Fruit fly (Drosophila melanogaster) whole organism, embryonic: ENCODE data around the gene zf30C.

Experiments used
- ATbp ChIP-seq: fragments of 200-800 bp; sonication (Bioruptor generic); optimal IDR thresholded peaks from 2 replicates; lab custom pipeline; 2017; ENCODE audit warnings: missing biosample characterization, mild to moderate bottlenecking, missing genetic modification characterization, missing genetic modification reagents
- Awh ChIP-seq: fragments of 200-800 bp; sonication (Bioruptor generic); IDR thresholded peaks from 2 replicates; pipeline ENCODE4, ENCODE4 v1.3.6; 2022; ENCODE audit warnings: missing biosample characterization, missing genetic modification characterization
- CG11085 ChIP-seq: fragments of 200-800 bp; sonication (Bioruptor generic); IDR thresholded peaks from 2 replicates; pipeline ENCODE4 v1.3.6; 2022; ENCODE audit warnings: missing biosample characterization, missing genetic modification characterization
- CG11093 ChIP-seq: fragments of 200-800 bp; sonication (Bioruptor generic); IDR thresholded peaks from 3 replicates; pipeline ENCODE4 v1.3.6; 2022; ENCODE audit warnings: missing biosample characterization, missing genetic modification characterization
- CG11398 ChIP-seq: fragments of 200-800 bp; sonication (Bioruptor generic); optimal IDR thresholded peaks from 2 replicates; lab custom pipeline; 2016; ENCODE audit warnings: missing biosample characterization, missing genetic modification characterization
- CG12219 ChIP-seq: fragments of 200-800 bp; sonication (Bioruptor generic); optimal IDR thresholded peaks from 3 replicates; lab custom pipeline; 2018; ENCODE audit warnings: missing biosample characterization, mild to moderate bottlenecking, missing genetic modification characterization
- CG12769 ChIP-seq: fragments of 200-800 bp; sonication (Bioruptor generic); optimal IDR thresholded peaks from 2 replicates; lab custom pipeline; 2019; ENCODE audit warnings: missing biosample characterization, mild to moderate bottlenecking, missing genetic modification characterization, moderate library complexity
- CG14965 ChIP-seq: fragments of 200-800 bp; sonication (Bioruptor generic); optimal IDR thresholded peaks from 2 replicates; lab custom pipeline; 2016; ENCODE audit warnings: missing biosample characterization, missing genetic modification characterization, borderline replicate concordance
- CG15269 ChIP-seq: fragments of 200-800 bp; sonication (Bioruptor generic); optimal IDR thresholded peaks from 2 replicates; lab custom pipeline; 2018; ENCODE audit warnings: missing biosample characterization, mild to moderate bottlenecking, missing genetic modification characterization, moderate library complexity
- CG15479 ChIP-seq: fragments of 200-800 bp; sonication (Bioruptor generic); optimal IDR thresholded peaks from 3 replicates; lab custom pipeline; 2019; ENCODE audit warnings: missing biosample characterization, mild to moderate bottlenecking, missing genetic modification characterization, moderate library complexity
- CG17186 ChIP-seq: fragments of 200-800 bp; sonication (Bioruptor generic); optimal IDR thresholded peaks from 3 replicates; lab custom pipeline; 2017; ENCODE audit warnings: missing biosample characterization, missing genetic modification reagents, missing genetic modification characterization
- CG3163 ChIP-seq: fragments of 200-800 bp; sonication (Bioruptor generic); optimal IDR thresholded peaks from 3 replicates; lab custom pipeline; 2016; ENCODE audit warnings: missing biosample characterization, missing genetic modification characterization
- CG43689 ChIP-seq: fragments of 200-800 bp; sonication (Bioruptor generic); IDR thresholded peaks from 2 replicates; pipeline ENCODE4 v1.3.6; 2022; ENCODE audit warnings: missing biosample characterization, missing genetic modification characterization
- CG6791 ChIP-seq: fragments of 200-800 bp; sonication (Bioruptor generic); IDR thresholded peaks from 3 replicates; pipeline ENCODE4 v1.3.6; 2022; ENCODE audit warnings: missing biosample characterization, missing genetic modification characterization; ENCODE audit not compliant: partially characterized antibody
- CG7357 ChIP-seq: fragments of 200-800 bp; sonication (Bioruptor generic); IDR thresholded peaks from 3 replicates; pipeline ENCODE4 v1.3.6; 2022; ENCODE audit warnings: missing biosample characterization, missing genetic modification characterization
- CG7745 ChIP-seq: fragments of 200-800 bp; sonication (Bioruptor generic); optimal IDR thresholded peaks from 2 replicates; lab custom pipeline; 2018; ENCODE audit warnings: missing biosample characterization, mild to moderate bottlenecking, missing genetic modification characterization, moderate library complexity
- CG7928 ChIP-seq: fragments of 200-800 bp; sonication (Bioruptor generic); optimal IDR thresholded peaks from 2 replicates; lab custom pipeline; 2017; ENCODE audit warnings: missing biosample characterization, mild to moderate bottlenecking, missing genetic modification characterization
- CG8388 ChIP-seq: fragments of 200-800 bp; sonication (Bioruptor generic); optimal IDR thresholded peaks from 2 replicates; lab custom pipeline; 2019; ENCODE audit warnings: missing biosample characterization, mild to moderate bottlenecking, missing genetic modification characterization, moderate library complexity
- CG9932 ChIP-seq: fragments of 200-800 bp; sonication (Bioruptor generic); IDR thresholded peaks from 2 replicates; pipeline ENCODE4 v1.3.6; 2022; ENCODE audit warnings: missing biosample characterization, missing genetic modification characterization
- Dref ChIP-seq: fragments of 200-800 bp; sonication (Bioruptor generic); IDR thresholded peaks from 2 replicates; pipeline ENCODE4 v1.3.6; 2022; ENCODE audit warnings: missing biosample characterization, missing genetic modification characterization
- Eip74EF ChIP-seq, 2 experiments: fragments of 200-800 bp in 1 of 2; fragments of >200 bp in 1 of 2; sonication (Bioruptor generic) in 1 of 2; optimal IDR thresholded peaks; 2 replicates each; lab custom pipeline; 2017 to 2019; ENCODE audit warnings: missing biosample characterization in 2 of 2, missing genetic modification characterization in 2 of 2, mild to moderate bottlenecking in 1 of 2, moderate library complexity in 1 of 2
- HHEX ChIP-seq: fragments of 200-800 bp; sonication (Bioruptor generic); optimal IDR thresholded peaks from 3 replicates; lab custom pipeline; 2017; ENCODE audit warnings: missing biosample characterization, mild to moderate bottlenecking, missing genetic modification characterization, missing genetic modification reagents
- HLH54F ChIP-seq: fragments of 200-800 bp; sonication (Bioruptor generic); optimal IDR thresholded peaks from 3 replicates; lab custom pipeline; 2016; ENCODE audit warnings: missing biosample characterization, missing genetic modification characterization
- Hand ChIP-seq: fragments of 200-800 bp; sonication (Bioruptor generic); optimal IDR thresholded peaks from 2 replicates; lab custom pipeline; 2017; ENCODE audit warnings: mild to moderate bottlenecking, missing biosample characterization, missing genetic modification reagents, missing genetic modification characterization
- Hmr ChIP-seq: fragments of 200-800 bp; sonication (Bioruptor generic); optimal IDR thresholded peaks from 3 replicates; lab custom pipeline; 2017; ENCODE audit warnings: mild to moderate bottlenecking, missing biosample characterization, missing genetic modification reagents, missing genetic modification characterization
- Med ChIP-seq: fragments of 200-800 bp; sonication (Bioruptor generic); peaks from one replicate; lab custom pipeline; 2016; ENCODE audit warnings: missing biosample characterization, missing genetic modification characterization, mild to moderate bottlenecking, inconsistent platforms, moderate library complexity
- Nf-YB ChIP-seq: fragments of 200-800 bp; sonication (Bioruptor generic); optimal IDR thresholded peaks from 3 replicates; lab custom pipeline; 2019; ENCODE audit warnings: missing biosample characterization, mild to moderate bottlenecking, missing genetic modification characterization, moderate library complexity
- Oli ChIP-seq: fragments of 200-800 bp; sonication (Bioruptor generic); optimal IDR thresholded peaks from 2 replicates; lab custom pipeline; 2018; ENCODE audit warnings: missing biosample characterization, mild to moderate bottlenecking, missing genetic modification characterization, moderate library complexity
- PHDP ChIP-seq: fragments of 200-800 bp; sonication (Bioruptor generic); optimal IDR thresholded peaks from 3 replicates; lab custom pipeline; 2018; ENCODE audit warnings: missing biosample characterization, mild to moderate bottlenecking, missing genetic modification characterization, moderate library complexity
- Ravus ChIP-seq: fragments of 200-800 bp; sonication (Bioruptor generic); IDR thresholded peaks from 2 replicates; pipeline ENCODE4 v1.3.6; 2022; ENCODE audit warnings: missing biosample characterization, missing genetic modification characterization
- chif ChIP-seq, 2 experiments: fragments of 200-800 bp; sonication (Bioruptor generic); optimal IDR thresholded peaks; 3 replicates each; lab custom pipeline; 2016; ENCODE audit warnings: missing biosample characterization in 2 of 2, missing genetic modification characterization in 2 of 2
- fd3F ChIP-seq: fragments of 200-800 bp; sonication (Bioruptor generic); optimal IDR thresholded peaks from 2 replicates; lab custom pipeline; 2018; ENCODE audit warnings: missing biosample characterization, mild to moderate bottlenecking, missing genetic modification characterization, moderate library complexity
- grau ChIP-seq: fragments of 200-800 bp; optimal IDR thresholded peaks from 3 replicates; lab custom pipeline; 2019; ENCODE audit warnings: missing biosample characterization, mild to moderate bottlenecking, missing genetic modification characterization, moderate library complexity
- gt ChIP-seq: fragments of 200-800 bp; sonication (Bioruptor generic); IDR thresholded peaks from 2 replicates; pipeline ENCODE4 v1.3.6; 2022; ENCODE audit warnings: missing biosample characterization, missing genetic modification characterization
- inv ChIP-seq: fragments of 200-800 bp; sonication (Bioruptor generic); IDR thresholded peaks from 2 replicates; pipeline ENCODE4 v1.3.6; 2022; ENCODE audit warnings: missing biosample characterization, missing genetic modification characterization; ENCODE audit not compliant: partially characterized antibody
- jumu ChIP-seq: fragments of 200-800 bp; sonication (Bioruptor generic); optimal IDR thresholded peaks from 3 replicates; lab custom pipeline; 2016; ENCODE audit warnings: missing biosample characterization, missing genetic modification characterization
- lmd ChIP-seq: fragments of 200-800 bp; sonication (Bioruptor generic); IDR thresholded peaks from 2 replicates; pipeline ENCODE4 v1.3.6; 2022; ENCODE audit warnings: missing biosample characterization, missing genetic modification characterization
- nerfin-1 ChIP-seq: fragments of 200-800 bp; sonication (Bioruptor generic); optimal IDR thresholded peaks from 3 replicates; lab custom pipeline; 2019; ENCODE audit warnings: missing biosample characterization, mild to moderate bottlenecking, missing genetic modification characterization, moderate library complexity
- psq ChIP-seq: fragments of 200-800 bp; sonication (Bioruptor generic); optimal IDR thresholded peaks from 2 replicates; lab custom pipeline; 2017; ENCODE audit warnings: missing biosample characterization, missing genetic modification characterization
- row ChIP-seq: fragments of 200-800 bp; sonication (Bioruptor generic); IDR thresholded peaks from 3 replicates; pipeline ENCODE4 v1.3.6; 2022; ENCODE audit warnings: missing biosample characterization, missing genetic modification characterization
- salm ChIP-seq: fragments of 200-800 bp; sonication (Bioruptor generic); optimal IDR thresholded peaks from 2 replicates; lab custom pipeline; 2018; ENCODE audit warnings: missing biosample characterization, mild to moderate bottlenecking, missing genetic modification characterization
- schlank ChIP-seq: fragments of 200-800 bp; sonication (Bioruptor generic); optimal IDR thresholded peaks from 2 replicates; lab custom pipeline; 2018; ENCODE audit warnings: missing biosample characterization, mild to moderate bottlenecking, missing genetic modification characterization
- sens ChIP-seq: fragments of 200-800 bp; sonication (Bioruptor generic); peaks from one replicate; lab custom pipeline; 2016; ENCODE audit warnings: missing biosample characterization, missing genetic modification characterization
- seq ChIP-seq: fragments of 200-800 bp; sonication (Bioruptor generic); IDR thresholded peaks from 2 replicates; pipeline ENCODE4 v1.3.6; 2022; ENCODE audit warnings: missing biosample characterization, missing genetic modification characterization
- shn ChIP-seq: fragments of 200-800 bp; sonication (Bioruptor generic); optimal IDR thresholded peaks from 3 replicates; lab custom pipeline; 2016; ENCODE audit warnings: missing biosample characterization, missing genetic modification characterization
- z ChIP-seq: fragments of 200-800 bp; sonication (Bioruptor generic); IDR thresholded peaks from 3 replicates; pipeline ENCODE4 v1.3.6; 2022; ENCODE audit warnings: missing biosample characterization, missing genetic modification characterization
- zen2 ChIP-seq: fragments of 200-800 bp; sonication (Bioruptor generic); IDR thresholded peaks from 3 replicates; pipeline ENCODE4 v1.3.6; 2022; ENCODE audit warnings: missing biosample characterization, missing genetic modification characterization; ENCODE audit not compliant: partially characterized antibody

Gene zf30C

dm6 chr2L:9777927-9778326 lies 19.8 kb downstream of the zf30C start:
- TF ChIP-seq CG14965 (no peak), CG7357 (no peak), Awh (no peak), schlank (no peak), CG12219 (GFP tag; lab: Kevin White, UChicago) (no peak), Eip74EF (GFP tag; optimal IDR thresholded peaks at IDR 0.05; lab: Kevin White, UChicago) (no peak), nerfin-1 (tag; lab: Kevin White, UChicago) (no peak)

dm6 chr2L:9778416-9778815 lies 20.3 kb downstream of the zf30C start:
- TF ChIP-seq sens (GFP tag; lab: Kevin White, UChicago) (peak; percentile 62), zen2 (GFP tag; lab: Robert Waterston, UW) (no peak), Med (GFP tag; lab: Kevin White, UChicago) (peak; percentile 60)
- TF ChIP-seq, all 482 proteins: peak for 2

- TF ChIP-seq Ravus (GFP tag; lab: Robert Waterston, UW) (no peak), CG12769 (tag; lab: Kevin White, UChicago) (peak; percentile 71), CG9932 (GFP tag; lab: Robert Waterston, UW) (peak; percentile 55; the same call in 1 of the 2 replicates), fd3F (GFP tag; lab: Kevin White, UChicago) (peak; percentile 5), CG15479 (GFP tag; lab: Kevin White, UChicago) (no peak), ATbp (no peak), CG17186 (no peak), Oli (tag; lab: Kevin White, UChicago) (peak; percentile 1), chif (GFP tag; optimal IDR thresholded peaks at IDR 0.05; lab: Kevin White, UChicago) (peak in 1 of 2 experiments; percentile 32), Nf-YB (GFP tag; lab: Kevin White, UChicago) (no peak), CG6791 (no peak), gt (GFP tag; lab: Robert Waterston, UW) (no peak), HHEX (GFP tag; lab: Kevin White, UChicago) (peak; percentile 24), shn (GFP tag; lab: Kevin White, UChicago) (peak; percentile 29), Dref (GFP tag; lab: Robert Waterston, UW) (no peak), lmd (peak; percentile 48; the same call in 1 of the 2 replicates), z (GFP tag; lab: Robert Waterston, UW) (no peak), salm (no peak), seq (GFP tag; lab: Robert Waterston, UW) (0 out of 2 replicates have a peak, but pooled peaks have one; percentile 41), PHDP (tag; lab: Kevin White, UChicago) (peak; percentile 43), inv (GFP tag; lab: Robert Waterston, UW) (no peak), CG15269 (peak; percentile 66), row (GFP tag; lab: Robert Waterston, UW) (peak; percentile 48; the same call in 2 of the 3 replicates), CG7745 (tag; lab: Kevin White, UChicago) (no peak), CG3163 (GFP tag; lab: Kevin White, UChicago) (no peak), CG11085 (GFP tag; lab: Robert Waterston, UW) (0 out of 2 replicates have a peak, but pooled peaks have one; percentile 34), CG43689 (GFP tag; lab: Robert Waterston, UW) (no peak), jumu (GFP tag; lab: Kevin White, UChicago) (peak; percentile 27), CG11398 (GFP tag; lab: Kevin White, UChicago) (no peak), nerfin-1 (tag; lab: Kevin White, UChicago) (no peak), CG7928 (GFP tag; lab: Kevin White, UChicago) (no peak), CG8388 (peak; percentile 5), HLH54F (GFP tag; lab: Kevin White, UChicago) (peak; percentile 15), Hmr (peak; percentile 75), Hand (no peak), psq (GFP tag; lab: Kevin White, UChicago) (no peak), CG11093 (GFP tag; lab: Robert Waterston, UW) (no peak), grau (peak; percentile 52)
These were observed 21.0 kb downstream of the zf30C start for dm6 chr2L:9779147-9779546.
